Worm (Caenorhabditis elegans): ENCODE data around the gene glb-5.

The glb-5 gene

ce11 chrV:5587955-5588354 lies 29.3 kb downstream of the glb-5 start:
- TF ChIP-seq ztf-29 (GFP tag; IDR thresholded peaks at IDR 0.05): no peak
- no peak for TF ChIP-seq flt-1 (GFP tag; IDR thresholded peaks at IDR 0.05)
- no peak for TF ChIP-seq klf-2 (GFP tag; conservative IDR thresholded peaks at IDR 0.05)
- TF ChIP-seq med-1 (GFP tag; optimal IDR thresholded peaks at IDR 0.05; ENCODE audit: insufficient read depth): no peak
- TF ChIP-seq tab-1 (GFP tag; IDR thresholded peaks at IDR 0.05): no peak
- no peak for TF ChIP-seq T22C8.4 (GFP tag; IDR thresholded peaks at IDR 0.05)
- no peak for TF ChIP-seq ref-1 (GFP tag; conservative IDR thresholded peaks at IDR 0.05)
- TF ChIP-seq ztf-23 (GFP tag; IDR thresholded peaks at IDR 0.05): no peak
- no peak for TF ChIP-seq cog-1 (tag; optimal IDR thresholded peaks at IDR 0.05)

- TF ChIP-seq ref-1 (GFP tag; conservative IDR thresholded peaks at IDR 0.05) (no peak), ztf-23 (GFP tag; IDR thresholded peaks at IDR 0.05) (no peak), flt-1 (GFP tag; IDR thresholded peaks at IDR 0.05) (no peak), T22C8.4 (GFP tag; IDR thresholded peaks at IDR 0.05) (no peak), cog-1 (tag; optimal IDR thresholded peaks at IDR 0.05) (no peak), med-1 (GFP tag; optimal IDR thresholded peaks at IDR 0.05; ENCODE audit: insufficient read depth) (no peak), tab-1 (GFP tag; IDR thresholded peaks at IDR 0.05) (no peak), ztf-29 (GFP tag; IDR thresholded peaks at IDR 0.05) (no peak), klf-2 (GFP tag; conservative IDR thresholded peaks at IDR 0.05) (no peak)
Measured at ce11 chrV:5591887-5592286, 33.2 kb downstream of the glb-5 start.

ce11 chrV:5592323-5592722 lies 33.6 kb downstream of the glb-5 start, which contains the start of gene vps-37:
Gene vps-37 (plus strand): TSS chrV:5592700.
- no peak for TF ChIP-seq ztf-29 (GFP tag; IDR thresholded peaks at IDR 0.05)
- peak; percentile 41; the same call in 1 of the 2 replicates for TF ChIP-seq ztf-23 (GFP tag; IDR thresholded peaks at IDR 0.05)
- peak; percentile 12; the same call in 1 of the 2 replicates for TF ChIP-seq tab-1 (GFP tag; IDR thresholded peaks at IDR 0.05)
- TF ChIP-seq klf-2 (GFP tag; conservative IDR thresholded peaks at IDR 0.05): no peak
- TF ChIP-seq ref-1 (GFP tag; conservative IDR thresholded peaks at IDR 0.05): no peak
- peak; percentile 45 for TF ChIP-seq cog-1 (tag; optimal IDR thresholded peaks at IDR 0.05)
- no peak for TF ChIP-seq med-1 (GFP tag; optimal IDR thresholded peaks at IDR 0.05; ENCODE audit: insufficient read depth)
- TF ChIP-seq flt-1 (GFP tag; IDR thresholded peaks at IDR 0.05): 0 out of 2 replicates have a peak, but pooled peaks have one; percentile 59
- TF ChIP-seq T22C8.4 (GFP tag; IDR thresholded peaks at IDR 0.05): no peak

- TF ChIP-seq ztf-29 (GFP tag; IDR thresholded peaks at IDR 0.05): no peak
- TF ChIP-seq cog-1 (tag; optimal IDR thresholded peaks at IDR 0.05): no peak
- no peak for TF ChIP-seq T22C8.4 (GFP tag; IDR thresholded peaks at IDR 0.05)
- no peak for TF ChIP-seq flt-1 (GFP tag; IDR thresholded peaks at IDR 0.05)
- TF ChIP-seq med-1 (GFP tag; optimal IDR thresholded peaks at IDR 0.05; ENCODE audit: insufficient read depth): no peak
- no peak for TF ChIP-seq klf-2 (GFP tag; conservative IDR thresholded peaks at IDR 0.05)
- no peak for TF ChIP-seq tab-1 (GFP tag; IDR thresholded peaks at IDR 0.05)
- TF ChIP-seq ref-1 (GFP tag; conservative IDR thresholded peaks at IDR 0.05): no peak
- no peak for TF ChIP-seq ztf-23 (GFP tag; IDR thresholded peaks at IDR 0.05)
Measured at ce11 chrV:5593406-5593805, 34.7 kb downstream of the glb-5 start, which contains the start of gene mrpl-48. Gene mrpl-48 (plus strand): TSS chrV:5593706.

ce11 chrV:5594315-5594714 lies 35.6 kb downstream of the glb-5 start, which contains the start of gene crn-2:
Gene crn-2 (plus strand): TSS chrV:5594615.
- no peak for TF ChIP-seq ref-1 (GFP tag; conservative IDR thresholded peaks at IDR 0.05)
- TF ChIP-seq flt-1 (GFP tag; IDR thresholded peaks at IDR 0.05): no peak
- no peak for TF ChIP-seq med-1 (GFP tag; optimal IDR thresholded peaks at IDR 0.05; ENCODE audit: insufficient read depth)
- TF ChIP-seq ztf-23 (GFP tag; IDR thresholded peaks at IDR 0.05): no peak

ce11 chrV:5596391-5597030 lies 37.8 kb downstream of the glb-5 start, which contains the start of gene zhit-1:
Gene zhit-1 (minus strand): TSS chrV:5596551.
- TF ChIP-seq med-1 (GFP tag; optimal IDR thresholded peaks at IDR 0.05; ENCODE audit: insufficient read depth): no peak
- no peak for TF ChIP-seq flt-1 (GFP tag; IDR thresholded peaks at IDR 0.05)
- no peak for TF ChIP-seq tab-1 (GFP tag; IDR thresholded peaks at IDR 0.05)
- no peak for TF ChIP-seq ref-1 (GFP tag; conservative IDR thresholded peaks at IDR 0.05)
- no peak for TF ChIP-seq ztf-23 (GFP tag; IDR thresholded peaks at IDR 0.05)
- TF ChIP-seq ztf-29 (GFP tag; IDR thresholded peaks at IDR 0.05): no peak
- TF ChIP-seq klf-2 (GFP tag; conservative IDR thresholded peaks at IDR 0.05): no peak
- TF ChIP-seq cog-1 (tag; optimal IDR thresholded peaks at IDR 0.05): no peak
- no peak for TF ChIP-seq T22C8.4 (GFP tag; IDR thresholded peaks at IDR 0.05)

- no peak for TF ChIP-seq ztf-23 (GFP tag; IDR thresholded peaks at IDR 0.05)
- no peak for TF ChIP-seq klf-2 (GFP tag; conservative IDR thresholded peaks at IDR 0.05)
- TF ChIP-seq ref-1 (GFP tag; conservative IDR thresholded peaks at IDR 0.05): no peak
- no peak for TF ChIP-seq tab-1 (GFP tag; IDR thresholded peaks at IDR 0.05)
- no peak for TF ChIP-seq ztf-29 (GFP tag; IDR thresholded peaks at IDR 0.05)
- no peak for TF ChIP-seq flt-1 (GFP tag; IDR thresholded peaks at IDR 0.05)
- no peak for TF ChIP-seq med-1 (GFP tag; optimal IDR thresholded peaks at IDR 0.05; ENCODE audit: insufficient read depth)
- TF ChIP-seq cog-1 (tag; optimal IDR thresholded peaks at IDR 0.05): no peak
- no peak for TF ChIP-seq T22C8.4 (GFP tag; IDR thresholded peaks at IDR 0.05)
Measured at ce11 chrV:5601263-5601662, 42.6 kb downstream of the glb-5 start, which contains the start of gene CD4.8. Gene CD4.8 (minus strand): TSS chrV:5601363.

ce11 chrV:5606255-5606654 lies 47.6 kb downstream of the glb-5 start, which contains the start of gene CD4.1:
Gene CD4.1 (plus strand): TSS chrV:5606555.
- no peak for TF ChIP-seq ztf-23 (GFP tag; IDR thresholded peaks at IDR 0.05)
- no peak for TF ChIP-seq T22C8.4 (GFP tag; IDR thresholded peaks at IDR 0.05)
- TF ChIP-seq klf-2 (GFP tag; conservative IDR thresholded peaks at IDR 0.05): no peak
- no peak for TF ChIP-seq cog-1 (tag; optimal IDR thresholded peaks at IDR 0.05)
- TF ChIP-seq tab-1 (GFP tag; IDR thresholded peaks at IDR 0.05): no peak
- no peak for TF ChIP-seq med-1 (GFP tag; optimal IDR thresholded peaks at IDR 0.05; ENCODE audit: insufficient read depth)
- no peak for TF ChIP-seq ref-1 (GFP tag; conservative IDR thresholded peaks at IDR 0.05)
- TF ChIP-seq flt-1 (GFP tag; IDR thresholded peaks at IDR 0.05): no peak
- TF ChIP-seq ztf-29 (GFP tag; IDR thresholded peaks at IDR 0.05): no peak

ce11 chrV:5610186-5610585 lies 51.5 kb downstream of the glb-5 start:
- no peak for TF ChIP-seq T22C8.4 (GFP tag; IDR thresholded peaks at IDR 0.05)
- no peak for TF ChIP-seq ref-1 (GFP tag; conservative IDR thresholded peaks at IDR 0.05)
- no peak for TF ChIP-seq flt-1 (GFP tag; IDR thresholded peaks at IDR 0.05)
- no peak for TF ChIP-seq cog-1 (tag; optimal IDR thresholded peaks at IDR 0.05)
- no peak for TF ChIP-seq ztf-29 (GFP tag; IDR thresholded peaks at IDR 0.05)
- TF ChIP-seq med-1 (GFP tag; optimal IDR thresholded peaks at IDR 0.05; ENCODE audit: insufficient read depth): no peak
- TF ChIP-seq tab-1 (GFP tag; IDR thresholded peaks at IDR 0.05): no peak
- TF ChIP-seq ztf-23 (GFP tag; IDR thresholded peaks at IDR 0.05): no peak
- no peak for TF ChIP-seq klf-2 (GFP tag; conservative IDR thresholded peaks at IDR 0.05)

Data from whole organism, midembryonic.